Worm (Caenorhabditis elegans) whole organism, late embryonic: ENCODE measurements around the gene tasp-1.

Experiments
- C08G9.2 ChIP-seq: sonication (generic microtip); optimal IDR thresholded peaks from 2 replicates; lab custom pipeline; 2016; ENCODE audit warnings: mild to moderate bottlenecking, missing genetic modification characterization, moderate library complexity, missing compliant biosample characterization
- F13H6.1 ChIP-seq: sonication (generic microtip); optimal IDR thresholded peaks from 2 replicates; lab custom pipeline; 2016; ENCODE audit warnings: missing genetic modification characterization, missing compliant biosample characterization
- K09A11.1 ChIP-seq: sonication (generic microtip); optimal IDR thresholded peaks from 2 replicates; lab custom pipeline; 2017; ENCODE audit warnings: antibody characterized with exemption, mild to moderate bottlenecking, missing genetic modification characterization, missing compliant biosample characterization; ENCODE audit not compliant: insufficient read depth
- T23F11.4 ChIP-seq: fragments of 200-800 bp; sonication (Bioruptor generic); optimal IDR thresholded peaks from 2 replicates; lab custom pipeline; 2018; ENCODE audit warnings: mild to moderate bottlenecking, missing genetic modification characterization, missing compliant biosample characterization
- Y22D7AL.16 ChIP-seq: sonication (generic microtip); optimal IDR thresholded peaks from 2 replicates; lab custom pipeline; 2016; ENCODE audit warnings: missing genetic modification characterization, missing compliant biosample characterization
- ceh-14 ChIP-seq: sonication (generic microtip); optimal IDR thresholded peaks from 2 replicates; lab custom pipeline; 2016; ENCODE audit warnings: missing genotype, missing genetic modification characterization, missing compliant biosample characterization
- ceh-18 ChIP-seq: sonication (generic microtip); optimal IDR thresholded peaks from 2 replicates; lab custom pipeline; 2016; ENCODE audit warnings: missing genetic modification characterization, missing compliant biosample characterization
- ceh-2 ChIP-seq: sonication (generic microtip); optimal IDR thresholded peaks from 2 replicates; lab custom pipeline; 2016; ENCODE audit warnings: missing genotype, missing genetic modification characterization, missing compliant biosample characterization
- ceh-24 ChIP-seq: sonication (generic microtip); optimal IDR thresholded peaks from 2 replicates; lab custom pipeline; 2016; ENCODE audit warnings: mild to moderate bottlenecking, missing genetic modification characterization, missing compliant biosample characterization
- ceh-31 ChIP-seq: sonication (generic microtip); optimal IDR thresholded peaks from 2 replicates; lab custom pipeline; 2016; ENCODE audit warnings: missing genetic modification characterization, missing compliant biosample characterization
- ceh-34 ChIP-seq: sonication (generic microtip); optimal IDR thresholded peaks from 2 replicates; lab custom pipeline; 2016; ENCODE audit warnings: mild to moderate bottlenecking, missing genetic modification characterization, missing compliant biosample characterization
- ceh-45 ChIP-seq: fragments of 200-800 bp; sonication (Bioruptor generic); IDR thresholded peaks from 2 replicates; pipeline ENCODE4 v1.3.6; 2022; ENCODE audit warnings: missing genetic modification reagents, missing genetic modification characterization, missing compliant biosample characterization
- ceh-48 ChIP-seq: sonication (generic microtip); optimal IDR thresholded peaks from 2 replicates; lab custom pipeline; 2016; ENCODE audit warnings: missing genetic modification characterization, inconsistent platforms, missing compliant biosample characterization
- ceh-6 ChIP-seq: fragments of 200-800 bp; sonication (Bioruptor generic); optimal IDR thresholded peaks from 2 replicates; lab custom pipeline; 2018; ENCODE audit warnings: mild to moderate bottlenecking, missing genetic modification characterization, missing compliant biosample characterization
- ceh-9 ChIP-seq: sonication (generic microtip); optimal IDR thresholded peaks from 2 replicates; lab custom pipeline; 2016; ENCODE audit warnings: mild to moderate bottlenecking, missing genetic modification characterization, inconsistent platforms, missing compliant biosample characterization
- elt-2 ChIP-seq: sonication (generic microtip); optimal IDR thresholded peaks from 2 replicates; lab custom pipeline; 2016; ENCODE audit warnings: missing genetic modification reagents, missing genetic modification characterization, missing compliant biosample characterization
- ets-4 ChIP-seq: sonication (generic microtip); optimal IDR thresholded peaks from 2 replicates; lab custom pipeline; 2016; ENCODE audit warnings: missing genetic modification characterization, missing compliant biosample characterization
- fax-1 ChIP-seq: sonication (generic microtip); optimal IDR thresholded peaks from 2 replicates; lab custom pipeline; 2016; ENCODE audit warnings: missing genotype, missing genetic modification characterization, missing compliant biosample characterization
- fkh-10 ChIP-seq: fragments of 150-350 bp; optimal IDR thresholded peaks from 2 replicates; lab custom pipeline; 2014; ENCODE audit warnings: missing biosample characterization, missing genetic modification reagents, missing genetic modification characterization
- fkh-6 ChIP-seq: sonication (generic microtip); optimal IDR thresholded peaks from 2 replicates; lab custom pipeline; 2016; ENCODE audit warnings: missing genetic modification characterization, missing compliant biosample characterization
- hlh-13 ChIP-seq: fragments of 200-800 bp; sonication (Bioruptor generic); optimal IDR thresholded peaks from 2 replicates; lab custom pipeline; 2018; ENCODE audit warnings: mild to moderate bottlenecking, missing genetic modification characterization, missing compliant biosample characterization
- hlh-15 ChIP-seq: sonication (generic microtip); optimal IDR thresholded peaks from 2 replicates; lab custom pipeline; 2016; ENCODE audit warnings: missing genetic modification characterization, missing compliant biosample characterization
- hlh-30 ChIP-seq: sonication (generic microtip); optimal IDR thresholded peaks from 2 replicates; lab custom pipeline; 2017; ENCODE audit warnings: antibody characterized with exemption, missing genetic modification characterization, missing compliant biosample characterization; ENCODE audit not compliant: insufficient read depth
- hlh-6 ChIP-seq: sonication (generic microtip); optimal IDR thresholded peaks from 2 replicates; lab custom pipeline; 2016; ENCODE audit warnings: missing genotype, missing genetic modification characterization, missing compliant biosample characterization
- lim-6 ChIP-seq: sonication (generic microtip); optimal IDR thresholded peaks from 2 replicates; lab custom pipeline; 2016; ENCODE audit warnings: missing genetic modification characterization, missing compliant biosample characterization
- nfya-1 ChIP-seq: sonication (generic microtip); optimal IDR thresholded peaks from 2 replicates; lab custom pipeline; 2017; ENCODE audit warnings: missing genetic modification characterization, mild to moderate bottlenecking, missing compliant biosample characterization, antibody characterized with exemption, moderate library complexity
- nhr-11 ChIP-seq: fragments of 150-350 bp; optimal IDR thresholded peaks from 2 replicates; lab custom pipeline; 2014; ENCODE audit warnings: missing biosample characterization, missing genetic modification characterization
- nhr-232 ChIP-seq: sonication (generic microtip); optimal IDR thresholded peaks from 2 replicates; lab custom pipeline; 2016; ENCODE audit warnings: missing genetic modification characterization, missing compliant biosample characterization
- npax-4 ChIP-seq: sonication (generic microtip); optimal IDR thresholded peaks from 2 replicates; lab custom pipeline; 2016; ENCODE audit warnings: missing genetic modification characterization, missing compliant biosample characterization
- odd-2 ChIP-seq: sonication (generic microtip); optimal IDR thresholded peaks from 2 replicates; lab custom pipeline; 2017; ENCODE audit warnings: antibody characterized with exemption, mild to moderate bottlenecking, missing genetic modification characterization, missing compliant biosample characterization
- pat-9 ChIP-seq: fragments of 200-800 bp; sonication (Bioruptor generic); optimal IDR thresholded peaks from 2 replicates; lab custom pipeline; 2018; ENCODE audit warnings: mild to moderate bottlenecking, missing genetic modification characterization, moderate library complexity, missing compliant biosample characterization
- pqm-1 ChIP-seq: sonication (generic microtip); optimal IDR thresholded peaks from 2 replicates; lab custom pipeline; 2016; ENCODE audit warnings: missing genetic modification characterization, missing compliant biosample characterization
- ref-2 ChIP-seq: sonication (generic microtip); optimal IDR thresholded peaks from 2 replicates; lab custom pipeline; 2016; ENCODE audit warnings: missing genetic modification characterization, missing compliant biosample characterization
- rnt-1 ChIP-seq: sonication (generic microtip); optimal IDR thresholded peaks from 2 replicates; lab custom pipeline; 2016; ENCODE audit warnings: missing genetic modification characterization, missing compliant biosample characterization
- sox-2 ChIP-seq: fragments of 200-800 bp; sonication (Bioruptor generic); IDR thresholded peaks from 2 replicates; pipeline ENCODE4 v1.3.6; 2022; ENCODE audit warnings: missing genetic modification reagents, missing genetic modification characterization, missing compliant biosample characterization
- sox-4 ChIP-seq: sonication (generic microtip); optimal IDR thresholded peaks from 2 replicates; lab custom pipeline; 2017; ENCODE audit warnings: mild to moderate bottlenecking, missing genetic modification characterization, inconsistent platforms, missing compliant biosample characterization
- syd-9 ChIP-seq: sonication (generic microtip); optimal IDR thresholded peaks from 2 replicates; lab custom pipeline; 2016; ENCODE audit warnings: mild to moderate bottlenecking, missing genetic modification characterization, moderate library complexity, missing compliant biosample characterization
- tbx-2 ChIP-seq: sonication (generic microtip); optimal IDR thresholded peaks from 2 replicates; lab custom pipeline; 2016; ENCODE audit warnings: missing genetic modification characterization, missing compliant biosample characterization
- tbx-7 ChIP-seq: sonication (generic microtip); optimal IDR thresholded peaks from 2 replicates; lab custom pipeline; 2016; ENCODE audit warnings: missing genotype, missing genetic modification characterization, missing compliant biosample characterization
- ttx-3 ChIP-seq: sonication (generic microtip); optimal IDR thresholded peaks from 2 replicates; lab custom pipeline; 2016; ENCODE audit warnings: missing genetic modification reagents, missing genetic modification characterization, missing compliant biosample characterization
- unc-42 ChIP-seq: sonication (generic microtip); optimal IDR thresholded peaks from 2 replicates; lab custom pipeline; 2016; ENCODE audit warnings: missing genotype, missing genetic modification characterization, missing compliant biosample characterization
- unc-55 ChIP-seq: sonication (generic microtip); optimal IDR thresholded peaks from 2 replicates; lab custom pipeline; 2017; ENCODE audit warnings: missing biosample characterization, missing genetic modification reagents, missing genetic modification characterization
- zip-5 ChIP-seq: sonication (generic microtip); optimal IDR thresholded peaks from 2 replicates; lab custom pipeline; 2016; ENCODE audit warnings: missing genetic modification characterization, missing compliant biosample characterization
- ztf-16 ChIP-seq: sonication (generic microtip); optimal IDR thresholded peaks from 2 replicates; lab custom pipeline; 2017; ENCODE audit warnings: missing genetic modification characterization, missing compliant biosample characterization

tasp-1 gene

ce11 chrIII:10807236-10807635 is 48.1 kb downstream of the tasp-1 start:
- TF ChIP-seq hlh-6 (tag; lab: Kevin White, UChicago): no peak
- TF ChIP-seq ceh-45 (GFP tag; lab: Robert Waterston, UW): no peak
- TF ChIP-seq ceh-6: no peak
- TF ChIP-seq pat-9 (tag; lab: Kevin White, UChicago): no peak
- TF ChIP-seq ref-2 (tag; lab: Kevin White, UChicago): no peak
- TF ChIP-seq ceh-18 (tag; lab: Kevin White, UChicago): no peak
- no peak for TF ChIP-seq Y22D7AL.16 (tag; lab: Kevin White, UChicago)
- TF ChIP-seq zip-5 (tag; lab: Kevin White, UChicago): no peak
- TF ChIP-seq hlh-13 (GFP tag; lab: Kevin White, UChicago): no peak
- TF ChIP-seq ceh-24: no peak
- no peak for TF ChIP-seq syd-9
- TF ChIP-seq ztf-16 (tag; lab: Kevin White, UChicago): no peak
- no peak for TF ChIP-seq ceh-48 (tag; lab: Kevin White, UChicago)

- TF ChIP-seq nhr-232 (tag; lab: Kevin White, UChicago) (peak; percentile 7), hlh-15 (tag; lab: Kevin White, UChicago) (no peak), lim-6 (tag; lab: Kevin White, UChicago) (no peak), ceh-6 (peak; percentile 14), sox-4 (tag; lab: Kevin White, UChicago) (peak; percentile 30), unc-55 (GFP tag; lab: Kevin White, UChicago) (peak; percentile 27), sox-2 (GFP tag; lab: Robert Waterston, UW) (0 out of 2 replicates have a peak, but pooled peaks have one; percentile 9), T23F11.4 (no peak), npax-4 (tag; lab: Kevin White, UChicago) (no peak), tbx-2 (tag; lab: Kevin White, UChicago) (peak; percentile 70), ets-4 (tag; lab: Kevin White, UChicago) (peak; percentile 7), rnt-1 (tag; lab: Kevin White, UChicago) (peak; percentile 4), ceh-34 (tag; lab: Kevin White, UChicago) (peak; percentile 10), ref-2 (tag; lab: Kevin White, UChicago) (peak; percentile 28), ceh-2 (tag; lab: Kevin White, UChicago) (peak; percentile 12), ceh-14 (peak; percentile 27), fkh-6 (tag; lab: Kevin White, UChicago) (no peak), ceh-18 (tag; lab: Kevin White, UChicago) (peak; percentile 26), ceh-31 (tag; lab: Kevin White, UChicago) (peak; percentile 67), nfya-1 (peak; percentile 39), unc-42 (tag; lab: Kevin White, UChicago) (peak; percentile 67), ztf-16 (tag; lab: Kevin White, UChicago) (peak; percentile 64), hlh-6 (tag; lab: Kevin White, UChicago) (peak; percentile 17)
Observed at ce11 chrIII:10807956-10808355, 48.8 kb downstream of the tasp-1 start.

ce11 chrIII:10808802-10809201 is 49.7 kb downstream of the tasp-1 start:
- peak; percentile 2 for TF ChIP-seq C08G9.2 (tag; lab: Kevin White, UChicago)
- no peak for TF ChIP-seq fkh-10 (GFP tag; lab: Kevin White, UChicago)
- no peak for TF ChIP-seq ceh-24

ce11 chrIII:10809568-10809967 is 50.5 kb downstream of the tasp-1 start:
- TF ChIP-seq syd-9: no peak
- no peak for TF ChIP-seq C08G9.2 (tag; lab: Kevin White, UChicago)
- TF ChIP-seq, all 69 proteins: peak for 0

- TF ChIP-seq tbx-7 (tag; lab: Kevin White, UChicago) (no peak), fax-1 (no peak), ceh-2 (tag; lab: Kevin White, UChicago) (no peak), T23F11.4 (no peak), ttx-3 (tag; lab: Kevin White, UChicago) (no peak), elt-2 (tag; lab: Kevin White, UChicago) (no peak), npax-4 (tag; lab: Kevin White, UChicago) (no peak), Y22D7AL.16 (tag; lab: Kevin White, UChicago) (no peak), odd-2 (tag; lab: Kevin White, UChicago) (no peak), F13H6.1 (no peak), ceh-9 (no peak), ceh-31 (tag; lab: Kevin White, UChicago) (no peak), unc-55 (GFP tag; lab: Kevin White, UChicago) (no peak), pqm-1 (tag; lab: Kevin White, UChicago) (no peak), hlh-30 (tag; lab: Kevin White, UChicago) (no peak), ceh-45 (GFP tag; lab: Robert Waterston, UW) (no peak), rnt-1 (tag; lab: Kevin White, UChicago) (no peak), K09A11.1 (tag; lab: Kevin White, UChicago) (no peak), nhr-11 (tag; lab: Kevin White, UChicago) (no peak)
Observed at ce11 chrIII:10810483-10810836, 51.4 kb downstream of the tasp-1 start.
